Worm (Caenorhabditis elegans) whole organism, midembryonic: ENCODE measurements around the gene inx-11.

Experiments
- cog-1 ChIP-seq: sonication (generic microtip); optimal IDR thresholded peaks from 2 replicates; lab custom pipeline; 2016; ENCODE audit warnings: missing genetic modification characterization, missing compliant biosample characterization
- flt-1 ChIP-seq: fragments of 200-800 bp; sonication (Bioruptor generic); IDR thresholded peaks from 2 replicates; pipeline ENCODE4 v1.3.6; 2022; ENCODE audit warnings: missing genetic modification characterization, missing compliant biosample characterization
- med-1 ChIP-seq: sonication (generic microtip); optimal IDR thresholded peaks from 2 replicates; lab custom pipeline; 2017; ENCODE audit warnings: missing genetic modification characterization, mild to moderate bottlenecking, missing compliant biosample characterization, antibody characterized with exemption, missing genetic modification reagents; ENCODE audit not compliant: insufficient read depth
- ztf-23 ChIP-seq: fragments of 200-800 bp; sonication (Bioruptor generic); IDR thresholded peaks from 2 replicates; pipeline ENCODE4 v1.3.6; 2022; ENCODE audit warnings: missing genetic modification reagents, missing genetic modification characterization, missing compliant biosample characterization
- ztf-29 ChIP-seq: fragments of 200-800 bp; sonication (Bioruptor generic); IDR thresholded peaks from 2 replicates; pipeline ENCODE4 v1.3.6; 2022; ENCODE audit warnings: missing genetic modification reagents, missing genetic modification characterization, missing compliant biosample characterization

ce11 chrV:12477139-12477538 is 9.9 kb upstream of the inx-11 start:
- TF ChIP-seq flt-1 (GFP tag; lab: Robert Waterston, UW): no peak
- TF ChIP-seq ztf-29 (GFP tag; lab: Robert Waterston, UW): no peak
- TF ChIP-seq med-1 (GFP tag; lab: Kevin White, UChicago): no peak
- no peak for TF ChIP-seq ztf-23 (GFP tag; lab: Robert Waterston, UW)
- no peak for TF ChIP-seq cog-1 (tag; lab: Kevin White, UChicago)
